Fruit fly (Drosophila melanogaster) whole organism, pupa: ENCODE measurements around the gene RnpS1.

ENCODE experiments used
- CG10348 ChIP-seq: fragments of 200-800 bp; sonication (Bioruptor generic); IDR thresholded peaks from 2 replicates; pipeline ENCODE4 v1.3.6; 2022; ENCODE audit warnings: missing biosample characterization, missing genetic modification characterization
- CG12605 ChIP-seq: fragments of 200-800 bp; sonication (Bioruptor generic); IDR thresholded peaks from 2 replicates; pipeline ENCODE4 v1.3.6; 2022; ENCODE audit warnings: missing biosample characterization, missing genetic modification characterization
- CG13204 ChIP-seq: fragments of 200-800 bp; sonication (Bioruptor generic); optimal IDR thresholded peaks from 2 replicates; lab custom pipeline; 2018; ENCODE audit warnings: missing biosample characterization, mild to moderate bottlenecking, missing genetic modification characterization, moderate library complexity
- CG14655 ChIP-seq: fragments of 200-800 bp; sonication (Bioruptor generic); optimal IDR thresholded peaks from 3 replicates; lab custom pipeline; 2017; ENCODE audit warnings: mild to moderate bottlenecking, missing biosample characterization, missing genetic modification reagents, missing genetic modification characterization
- CG15710 ChIP-seq: fragments of 200-800 bp; sonication (Bioruptor generic); optimal IDR thresholded peaks from 2 replicates; lab custom pipeline; 2018; ENCODE audit warnings: missing biosample characterization, mild to moderate bottlenecking, missing genetic modification characterization, moderate library complexity
- CG17806 ChIP-seq: fragments of 200-800 bp; sonication (Bioruptor generic); optimal IDR thresholded peaks from 2 replicates; lab custom pipeline; 2018; ENCODE audit warnings: missing biosample characterization, mild to moderate bottlenecking, missing genetic modification characterization, moderate library complexity
- CG32121 ChIP-seq: fragments of 200-800 bp; sonication (Bioruptor generic); IDR thresholded peaks from 2 replicates; pipeline ENCODE4 v1.3.6; 2022; ENCODE audit warnings: missing biosample characterization, missing genetic modification characterization
- CG34367 ChIP-seq: fragments of 200-800 bp; sonication (Bioruptor generic); optimal IDR thresholded peaks from 2 replicates; lab custom pipeline; 2018; ENCODE audit warnings: missing biosample characterization, mild to moderate bottlenecking, missing genetic modification characterization
- CG4496 ChIP-seq: fragments of 200-800 bp; sonication (Bioruptor generic); IDR thresholded peaks from 3 replicates; pipeline ENCODE4 v1.3.6; 2022; ENCODE audit warnings: missing biosample characterization, missing genetic modification characterization
- CG8159 ChIP-seq: fragments of 200-800 bp; sonication (Bioruptor generic); optimal IDR thresholded peaks from 3 replicates; lab custom pipeline; 2018; ENCODE audit warnings: missing biosample characterization, mild to moderate bottlenecking, missing genetic modification characterization, moderate library complexity
- CG8301 ChIP-seq: fragments of 200-800 bp; sonication (Bioruptor generic); optimal IDR thresholded peaks from 2 replicates; lab custom pipeline; 2018; ENCODE audit warnings: missing biosample characterization, mild to moderate bottlenecking, missing genetic modification characterization
- CG9948 ChIP-seq: fragments of 200-800 bp; sonication (Bioruptor generic); optimal IDR thresholded peaks from 2 replicates; lab custom pipeline; 2018; ENCODE audit warnings: missing biosample characterization, mild to moderate bottlenecking, missing genetic modification characterization, moderate library complexity
- D1 ChIP-seq: fragments of 200-800 bp; sonication (Bioruptor generic); optimal IDR thresholded peaks from 2 replicates; lab custom pipeline; 2018; ENCODE audit warnings: missing biosample characterization, mild to moderate bottlenecking, missing genetic modification characterization, moderate library complexity
- EcR ChIP-seq: fragments of 200-800 bp; sonication (Bioruptor generic); optimal IDR thresholded peaks from 3 replicates; lab custom pipeline; 2019; ENCODE audit warnings: missing biosample characterization, missing genetic modification characterization, mild to moderate bottlenecking, moderate library complexity, missing genetic modification reagents
- Ets98B ChIP-seq: fragments of 200-800 bp; sonication (Bioruptor generic); IDR thresholded peaks from 2 replicates; pipeline ENCODE4 v1.3.6; 2022; ENCODE audit warnings: missing biosample characterization, missing genetic modification characterization
- Pif1A ChIP-seq: fragments of 200-800 bp; sonication (Bioruptor generic); optimal IDR thresholded peaks from 3 replicates; lab custom pipeline; 2016; ENCODE audit warnings: missing biosample characterization, missing genetic modification characterization
- Pif1B ChIP-seq: fragments of 200-800 bp; sonication (Bioruptor generic); optimal IDR thresholded peaks from 3 replicates; lab custom pipeline; 2016; ENCODE audit warnings: missing biosample characterization, missing genetic modification characterization
- Snoo ChIP-seq: fragments of 200-800 bp; sonication (Bioruptor generic); optimal IDR thresholded peaks from 3 replicates; lab custom pipeline; 2017; ENCODE audit warnings: missing biosample characterization, mild to moderate bottlenecking, missing genetic modification characterization, inconsistent platforms
- fd96Ca ChIP-seq: fragments of 200-800 bp; sonication (Bioruptor generic); IDR thresholded peaks from 3 replicates; pipeline ENCODE4 v1.3.6; 2022; ENCODE audit warnings: missing biosample characterization, missing genetic modification characterization
- gl ChIP-seq: fragments of 200-800 bp; sonication (Bioruptor generic); optimal IDR thresholded peaks from 2 replicates; lab custom pipeline; 2018; ENCODE audit warnings: missing biosample characterization, mild to moderate bottlenecking, missing genetic modification characterization
- rn ChIP-seq: fragments of 200-800 bp; sonication (Bioruptor generic); IDR thresholded peaks from 2 replicates; pipeline ENCODE4 v1.3.6; 2022; ENCODE audit warnings: missing biosample characterization, missing genetic modification characterization

Gene RnpS1

dm6 chr3R:9534595-9535217 lies 17.1 kb upstream of the RnpS1 start:
- TF ChIP-seq Ets98B (GFP tag; lab: Robert Waterston, UW): peak; percentile 7; the same call in 1 of the 2 replicates
- no peak for TF ChIP-seq CG34367 (tag; lab: Kevin White, UChicago)
- TF ChIP-seq EcR (GFP tag; lab: Kevin White, UChicago): peak; percentile 69
- peak; percentile 27; the same call in 2 of the 3 replicates for TF ChIP-seq CG4496
- no peak for TF ChIP-seq CG9948 (tag; lab: Kevin White, UChicago)
- TF ChIP-seq CG12605 (GFP tag; lab: Robert Waterston, UW): peak; percentile 53

dm6 chr3R:9543495-9544180 lies 8.2 kb upstream of the RnpS1 start:
- TF ChIP-seq Snoo (tag; lab: Kevin White, UChicago) (no peak), gl (tag; lab: Kevin White, UChicago) (no peak), CG10348 (GFP tag; lab: Robert Waterston, UW) (no peak), CG13204 (no peak), CG8301 (tag; lab: Kevin White, UChicago) (no peak), CG32121 (GFP tag; lab: Robert Waterston, UW) (no peak), Pif1B (GFP tag; lab: Kevin White, UChicago) (no peak), CG14655 (GFP tag; lab: Kevin White, UChicago) (no peak), fd96Ca (GFP tag; lab: Robert Waterston, UW) (no peak), D1 (tag; lab: Kevin White, UChicago) (no peak), Ets98B (GFP tag; lab: Robert Waterston, UW) (no peak), CG9948 (tag; lab: Kevin White, UChicago) (no peak), CG34367 (tag; lab: Kevin White, UChicago) (no peak), CG15710 (tag; lab: Kevin White, UChicago) (no peak)

- TF ChIP-seq EcR (GFP tag; lab: Kevin White, UChicago) (no peak), CG34367 (tag; lab: Kevin White, UChicago) (no peak), CG15710 (tag; lab: Kevin White, UChicago) (no peak), D1 (tag; lab: Kevin White, UChicago) (no peak), CG12605 (GFP tag; lab: Robert Waterston, UW) (no peak), CG4496 (no peak), CG8301 (tag; lab: Kevin White, UChicago) (no peak), CG9948 (tag; lab: Kevin White, UChicago) (no peak), CG32121 (GFP tag; lab: Robert Waterston, UW) (no peak), CG17806 (tag; lab: Kevin White, UChicago) (no peak), CG14655 (GFP tag; lab: Kevin White, UChicago) (no peak), fd96Ca (GFP tag; lab: Robert Waterston, UW) (no peak), gl (tag; lab: Kevin White, UChicago) (no peak), Pif1B (GFP tag; lab: Kevin White, UChicago) (no peak), CG8159 (tag; lab: Kevin White, UChicago) (no peak), CG13204 (no peak)
Observed at dm6 chr3R:9546808-9547381, 4.9 kb upstream of the RnpS1 start.

- TF ChIP-seq Ets98B (GFP tag; lab: Robert Waterston, UW) (no peak), CG17806 (tag; lab: Kevin White, UChicago) (no peak), D1 (tag; lab: Kevin White, UChicago) (no peak)
Observed at dm6 chr3R:9548769-9549168, 3.1 kb upstream of the RnpS1 start.

- TF ChIP-seq Snoo (tag; lab: Kevin White, UChicago): no peak
- TF ChIP-seq fd96Ca (GFP tag; lab: Robert Waterston, UW): no peak
- no peak for TF ChIP-seq CG32121 (GFP tag; lab: Robert Waterston, UW)
- no peak for TF ChIP-seq CG9948 (tag; lab: Kevin White, UChicago)
- TF ChIP-seq Pif1A (GFP tag; lab: Kevin White, UChicago): peak; percentile 9
- no peak for TF ChIP-seq CG14655 (GFP tag; lab: Kevin White, UChicago)
- TF ChIP-seq CG10348 (GFP tag; lab: Robert Waterston, UW): no peak
- peak; percentile 53 for TF ChIP-seq EcR (GFP tag; lab: Kevin White, UChicago)
- no peak for TF ChIP-seq Ets98B (GFP tag; lab: Robert Waterston, UW)
- TF ChIP-seq CG8301 (tag; lab: Kevin White, UChicago): no peak
- TF ChIP-seq CG4496: no peak
- TF ChIP-seq Pif1B (GFP tag; lab: Kevin White, UChicago): peak; percentile 60
- no peak for TF ChIP-seq CG8159 (tag; lab: Kevin White, UChicago)
- no peak for TF ChIP-seq rn
- TF ChIP-seq CG17806 (tag; lab: Kevin White, UChicago): no peak
- no peak for TF ChIP-seq CG12605 (GFP tag; lab: Robert Waterston, UW)
- peak; percentile 23 for TF ChIP-seq gl (tag; lab: Kevin White, UChicago)
- TF ChIP-seq CG34367 (tag; lab: Kevin White, UChicago): no peak
- no peak for TF ChIP-seq CG15710 (tag; lab: Kevin White, UChicago)
- TF ChIP-seq D1 (tag; lab: Kevin White, UChicago): no peak
- peak; percentile 29 for TF ChIP-seq CG13204
Observed at dm6 chr3R:9550265-9551012, 1.4 kb upstream of the RnpS1 start.
